Fruit fly (Drosophila melanogaster): Measurements from ENCODE around the gene CG4686.

CG4686 gene

dm6 chr3R:19908863-19909343 is 44.6 kb downstream of the CG4686 start (continued):
- TF ChIP-seq Usf (GFP tag; optimal IDR thresholded peaks at IDR 0.05) (peak; percentile 35), CG7745 (tag; optimal IDR thresholded peaks at IDR 0.05) (no peak), Hsf (GFP tag; optimal IDR thresholded peaks at IDR 0.05) (peak; percentile 87), Rfx (GFP tag; IDR thresholded peaks at IDR 0.05) (peak; percentile 93), NfI (GFP tag; optimal IDR thresholded peaks at IDR 0.05) (peak; percentile 81), CG1647 (GFP tag; optimal IDR thresholded peaks at IDR 0.05) (peak; percentile 82), Oaz (GFP tag; IDR thresholded peaks at IDR 0.05) (peak; percentile 69), toy (GFP tag; IDR thresholded peaks at IDR 0.05) (no peak), seq (GFP tag; IDR thresholded peaks at IDR 0.05) (peak; percentile 93), CG8388 (GFP tag; optimal IDR thresholded peaks at IDR 0.05) (peak; percentile 73), cato (GFP tag; optimal IDR thresholded peaks at IDR 0.05; ENCODE audit: borderline replicate concordance) (peak; percentile 69), sqz (GFP tag; optimal IDR thresholded peaks at IDR 0.05) (no peak), gsb-n (tag; optimal IDR thresholded peaks at IDR 0.05) (peak; percentile 71), grn (GFP tag; optimal IDR thresholded peaks at IDR 0.05) (no peak), Gsc (GFP tag; IDR thresholded peaks at IDR 0.05) (peak; percentile 58; the same call in 1 of the 2 replicates), corto (GFP tag; optimal IDR thresholded peaks at IDR 0.05) (peak; percentile 26)

DNA sequence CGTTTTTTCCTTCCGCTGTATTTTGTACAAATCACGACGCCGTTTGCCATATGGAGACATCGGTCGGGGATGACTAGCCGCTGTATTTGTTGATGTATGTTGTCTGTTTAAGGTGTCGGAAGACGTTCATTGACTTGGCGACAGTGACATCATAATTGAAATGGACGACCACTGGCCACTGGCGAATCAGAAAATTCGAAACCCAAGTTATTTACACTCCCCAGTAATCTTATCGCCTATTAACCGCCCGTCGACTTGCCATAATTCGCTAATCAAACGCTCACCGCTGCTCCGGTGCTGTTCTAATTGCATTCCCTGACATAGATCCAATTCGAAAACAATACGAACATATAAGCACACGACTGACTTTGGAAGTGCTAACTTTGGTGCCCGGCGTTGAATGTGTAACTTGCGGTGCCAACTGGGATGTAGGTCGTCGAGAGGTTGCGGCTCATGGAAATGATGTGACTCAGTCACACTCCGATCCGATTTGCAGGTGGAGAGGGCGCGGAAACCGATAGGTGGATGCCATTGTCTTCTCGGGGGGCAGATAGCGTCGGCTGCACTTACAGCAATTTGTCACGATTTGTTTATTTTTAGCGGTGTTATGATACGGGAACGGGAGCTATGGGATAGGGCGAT is 45.4 kb downstream of the CG4686 start:
- 0 out of 4 replicates have a peak, but pooled peaks have one; percentile 13 for TF ChIP-seq chinmo (GFP tag; IDR thresholded peaks at IDR 0.05; ENCODE audit: partially characterized antibody)
- TF ChIP-seq ci (GFP tag; IDR thresholded peaks at IDR 0.05): peak; percentile 63; the same call in 1 of the 3 replicates
- no peak for TF ChIP-seq gsb-n (tag; optimal IDR thresholded peaks at IDR 0.05)
- TF ChIP-seq Nf-YA (GFP tag; IDR thresholded peaks at IDR 0.05): 0 out of 2 replicates have a peak, but pooled peaks have one; percentile 7
- no peak for TF ChIP-seq tap (tag; optimal IDR thresholded peaks at IDR 0.05)
- no peak for TF ChIP-seq gfzf (GFP tag; optimal IDR thresholded peaks at IDR 0.05)
- peak; percentile 4 for TF ChIP-seq mirr (GFP tag; optimal IDR thresholded peaks at IDR 0.05)
- peak; percentile 22 for TF ChIP-seq Med (GFP tag)
- TF ChIP-seq Fer3 (tag; optimal IDR thresholded peaks at IDR 0.05): no peak
- no peak for TF ChIP-seq gro (GFP tag; optimal IDR thresholded peaks at IDR 0.05)
- TF ChIP-seq Rfx (GFP tag; IDR thresholded peaks at IDR 0.05): 0 out of 2 replicates have a peak, but pooled peaks have one; percentile 17
- peak; percentile 73 for TF ChIP-seq exex (tag; optimal IDR thresholded peaks at IDR 0.05)
- no peak for TF ChIP-seq Dek (tag; optimal IDR thresholded peaks at IDR 0.05)
- TF ChIP-seq Opbp (GFP tag; IDR thresholded peaks at IDR 0.05; ENCODE audit: partially characterized antibody): peak; percentile 11; the same call in 1 of the 3 replicates
- TF ChIP-seq CG4820 (GFP tag; optimal IDR thresholded peaks at IDR 0.05): no peak
- TF ChIP-seq Elba2 (GFP tag; optimal IDR thresholded peaks at IDR 0.05): peak; percentile 76
- TF ChIP-seq Ada2b (GFP tag; IDR thresholded peaks at IDR 0.05): no peak
- TF ChIP-seq sd (tag; optimal IDR thresholded peaks at IDR 0.05): peak; percentile 76
- TF ChIP-seq Sox102F (GFP tag; optimal IDR thresholded peaks at IDR 0.05): no peak
- TF ChIP-seq zen2 (GFP tag; IDR thresholded peaks at IDR 0.05; ENCODE audit: partially characterized antibody): no peak
- TF ChIP-seq CG15514 (GFP tag; optimal IDR thresholded peaks at IDR 0.05): no peak

dm6 chr3R:19910302-19911029 is 46.2 kb downstream of the CG4686 start:
- TF ChIP-seq hkb (optimal IDR thresholded peaks at IDR 0.05) (no peak), hkb (GFP tag; IDR thresholded peaks at IDR 0.05) (0 out of 2 replicates have a peak, but pooled peaks have one; percentile 6), bcd (GFP tag; optimal IDR thresholded peaks at IDR 0.05) (no peak), CG12391 (tag; optimal IDR thresholded peaks at IDR 0.05) (no peak), corto (GFP tag; optimal IDR thresholded peaks at IDR 0.05) (no peak), Hr78 (GFP tag; optimal IDR thresholded peaks at IDR 0.05) (peak in 1 of 2 experiments; percentile 78), CG10979 (tag; optimal IDR thresholded peaks at IDR 0.05) (no peak), E2f1 (GFP tag; IDR thresholded peaks at IDR 0.05) (no peak), CG34376 (GFP tag; optimal IDR thresholded peaks at IDR 0.05) (peak; percentile 25), BEAF-32 (GFP tag; optimal IDR thresholded peaks at IDR 0.05) (no peak), Eip74EF (GFP tag; optimal IDR thresholded peaks at IDR 0.05) (peak in 1 of 2 experiments; percentile 34), hb (GFP tag; IDR thresholded peaks at IDR 0.05; ENCODE audit: partially characterized antibody) (no peak)

Data from whole organism, embryonic.